Worm (Caenorhabditis elegans) whole organism, L1 larva: Measurements from ENCODE around the gene H01G02.3.

Source experiments
- C16A3.4 ChIP-seq: fragments of 150-350 bp; optimal IDR thresholded peaks from 2 replicates; lab custom pipeline; 2014; ENCODE audit warnings: missing biosample characterization, missing genetic modification characterization
- Y116A8C.19 ChIP-seq: sonication (generic microtip); optimal IDR thresholded peaks from 2 replicates; lab custom pipeline; 2016; ENCODE audit warnings: missing compliant biosample characterization, missing genetic modification characterization, borderline replicate concordance
- blmp-1 ChIP-seq: fragments of 150-350 bp; optimal IDR thresholded peaks from 2 replicates; lab custom pipeline; 2014; ENCODE audit warnings: missing biosample characterization, missing genetic modification characterization
- ceh-63 ChIP-seq: fragments of 200-800 bp; sonication (Bioruptor generic); optimal IDR thresholded peaks from 2 replicates; lab custom pipeline; 2018; ENCODE audit warnings: mild to moderate bottlenecking, missing genetic modification characterization, missing compliant biosample characterization
- ceh-8 ChIP-seq: fragments of 200-800 bp; sonication (Bioruptor generic); optimal IDR thresholded peaks from 2 replicates; lab custom pipeline; 2018; ENCODE audit warnings: mild to moderate bottlenecking, missing genetic modification characterization, moderate library complexity, missing compliant biosample characterization
- ceh-82 ChIP-seq, 3 experiments: fragments of 150-350 bp in 1 of 3; sonication (generic microtip) in 2 of 3; optimal IDR thresholded peaks; 2 replicates each; lab custom pipeline; 2014 to 2017; ENCODE audit warnings: missing biosample characterization in 3 of 3, missing genetic modification characterization in 3 of 3
- ceh-90 ChIP-seq: sonication (generic microtip); optimal IDR thresholded peaks from 2 replicates; lab custom pipeline; 2016; ENCODE audit warnings: missing genetic modification characterization, missing compliant biosample characterization
- dpl-1 ChIP-seq, 3 experiments: fragments of 150-350 bp in 2 of 3; sonication (generic microtip) in 1 of 3; optimal IDR thresholded peaks; 2 replicates each; lab custom pipeline; 2014 to 2017; ENCODE audit warnings: missing biosample characterization in 3 of 3, missing genetic modification characterization in 3 of 3, missing genetic modification reagents in 3 of 3
- dsc-1 ChIP-seq: sonication (generic microtip); optimal IDR thresholded peaks from 2 replicates; lab custom pipeline; 2016; ENCODE audit warnings: mild to moderate bottlenecking, missing genetic modification characterization, missing compliant biosample characterization
- efl-1 ChIP-seq, 4 experiments: fragments of 150-350 bp; optimal IDR thresholded peaks in 3 of 4; peaks in 1 of 4; 1 replicate in 1 of 4; 2 replicates in 3 of 4; lab custom pipeline; 2014; ENCODE audit warnings: missing biosample characterization in 2 of 4, missing genetic modification characterization in 2 of 4, missing genetic modification reagents in 2 of 4
- egl-13 ChIP-seq: sonication (generic microtip); optimal IDR thresholded peaks from 2 replicates; lab custom pipeline; 2016; ENCODE audit warnings: missing genotype, missing genetic modification reagents, missing genetic modification characterization, missing compliant biosample characterization
- egl-27 ChIP-seq, 2 experiments: fragments of 150-350 bp in 1 of 2; sonication (generic microtip); optimal IDR thresholded peaks; 3 replicates each; lab custom pipeline; 2017 to 2018; ENCODE audit warnings: missing biosample characterization in 2 of 2, missing genetic modification characterization in 2 of 2, missing genetic modification reagents in 2 of 2
- elt-3 ChIP-seq, 6 experiments: fragments of 150-350 bp in 1 of 6; sonication (generic microtip); optimal IDR thresholded peaks; 2 replicates each; lab custom pipeline; 2017 to 2018; ENCODE audit warnings: missing biosample characterization in 6 of 6, missing genetic modification characterization in 6 of 6, inconsistent platforms in 1 of 6
- fkh-4 ChIP-seq: sonication (generic microtip); optimal IDR thresholded peaks from 2 replicates; lab custom pipeline; 2016; ENCODE audit warnings: missing compliant biosample characterization, missing genetic modification characterization, borderline replicate concordance
- fkh-8 ChIP-seq: sonication (generic microtip); optimal IDR thresholded peaks from 2 replicates; lab custom pipeline; 2016; ENCODE audit warnings: mild to moderate bottlenecking, missing genetic modification characterization, missing compliant biosample characterization
- fos-1 ChIP-seq: fragments of 150-350 bp; optimal IDR thresholded peaks from 2 replicates; lab custom pipeline; 2014; ENCODE audit warnings: missing biosample characterization, missing genetic modification characterization
- grh-1 ChIP-seq: fragments of 200-800 bp; sonication (Bioruptor generic); IDR thresholded peaks from 2 replicates; pipeline ENCODE4 v1.3.6; 2022; ENCODE audit warnings: missing genetic modification reagents, missing genetic modification characterization, missing compliant biosample characterization
- hlh-17 ChIP-seq: fragments of 200-800 bp; sonication (Bioruptor generic); optimal IDR thresholded peaks from 2 replicates; lab custom pipeline; 2018; ENCODE audit warnings: missing genetic modification characterization, mild to moderate bottlenecking, missing compliant biosample characterization, moderate library complexity, borderline replicate concordance
- hlh-4 ChIP-seq: sonication (generic microtip); optimal IDR thresholded peaks from 2 replicates; lab custom pipeline; 2016; ENCODE audit warnings: mild to moderate bottlenecking, missing genetic modification characterization, missing compliant biosample characterization
- hpl-2 ChIP-seq: fragments of 150-350 bp; optimal IDR thresholded peaks from 2 replicates; lab custom pipeline; 2014; ENCODE audit warnings: missing biosample characterization, missing genetic modification reagents, missing genetic modification characterization
- isw-1 ChIP-seq: fragments of 200-800 bp; sonication (Bioruptor generic); IDR thresholded peaks from 2 replicates; pipeline ENCODE4 v1.3.6; 2022; ENCODE audit warnings: missing genetic modification characterization, missing compliant biosample characterization
- jun-1 ChIP-seq: fragments of 150-350 bp; optimal IDR thresholded peaks from 2 replicates; lab custom pipeline; 2014; ENCODE audit warnings: missing biosample characterization, missing genetic modification reagents, missing genetic modification characterization
- lin-14 ChIP-seq: fragments of 200-800 bp; sonication (Bioruptor generic); optimal IDR thresholded peaks from 2 replicates; lab custom pipeline; 2018; ENCODE audit warnings: mild to moderate bottlenecking, missing genetic modification characterization, moderate library complexity, missing compliant biosample characterization
- lir-3 ChIP-seq: sonication (generic microtip); optimal IDR thresholded peaks from 2 replicates; lab custom pipeline; 2016; ENCODE audit warnings: mild to moderate bottlenecking, missing genetic modification characterization, moderate library complexity, missing compliant biosample characterization; ENCODE audit not compliant: poor library complexity
- lsy-2 ChIP-seq, 2 experiments: fragments of 150-350 bp; optimal IDR thresholded peaks; 2 replicates each; lab custom pipeline; 2014; ENCODE audit warnings: missing biosample characterization in 2 of 2, missing genetic modification characterization in 2 of 2
- mdl-1 ChIP-seq, 2 experiments: fragments of 150-350 bp; optimal IDR thresholded peaks; 2 replicates each; lab custom pipeline; 2014 to 2017; ENCODE audit warnings: missing biosample characterization in 2 of 2, missing genetic modification characterization in 2 of 2, inconsistent platforms in 1 of 2
- mef-2 ChIP-seq: fragments of 150-350 bp; optimal IDR thresholded peaks from 2 replicates; lab custom pipeline; 2014; ENCODE audit warnings: missing biosample characterization, missing genetic modification characterization
- nhr-11 ChIP-seq: fragments of 150-350 bp; optimal IDR thresholded peaks from 2 replicates; lab custom pipeline; 2014; ENCODE audit warnings: missing biosample characterization, missing genetic modification characterization
- nhr-19 ChIP-seq: fragments of 200-800 bp; sonication (Bioruptor generic); conservative IDR thresholded peaks from 2 replicates; pipeline ENCODE4 v1.3.6; 2022; ENCODE audit warnings: missing genetic modification characterization, missing compliant biosample characterization
- nhr-20 ChIP-seq: sonication (generic microtip); optimal IDR thresholded peaks from 2 replicates; lab custom pipeline; 2016; ENCODE audit warnings: mild to moderate bottlenecking, missing genetic modification characterization, missing compliant biosample characterization
- nhr-237 ChIP-seq: fragments of 150-350 bp; optimal IDR thresholded peaks from 2 replicates; lab custom pipeline; 2014; ENCODE audit warnings: missing biosample characterization, missing genetic modification characterization
- nhr-71 ChIP-seq: sonication (generic microtip); optimal IDR thresholded peaks from 2 replicates; lab custom pipeline; 2016; ENCODE audit warnings: mild to moderate bottlenecking, missing genetic modification characterization, moderate library complexity, missing compliant biosample characterization
- nhr-77 ChIP-seq: fragments of 150-350 bp; optimal IDR thresholded peaks from 2 replicates; lab custom pipeline; 2014; ENCODE audit warnings: missing biosample characterization, missing genetic modification characterization
- nhr-84 ChIP-seq: sonication (generic microtip); optimal IDR thresholded peaks from 2 replicates; lab custom pipeline; 2017; ENCODE audit warnings: missing biosample characterization, missing genetic modification characterization
- nhr-85 ChIP-seq: sonication (generic microtip); peaks from one replicate; lab custom pipeline; 2016; ENCODE audit warnings: missing genetic modification characterization, inconsistent platforms, missing compliant biosample characterization
- pag-3 ChIP-seq: sonication (generic microtip); optimal IDR thresholded peaks from 2 replicates; lab custom pipeline; 2017; ENCODE audit warnings: missing genetic modification characterization, mild to moderate bottlenecking, missing compliant biosample characterization, antibody characterized with exemption, borderline replicate concordance; ENCODE audit not compliant: insufficient read depth
- pax-3 ChIP-seq: fragments of 200-800 bp; sonication (Bioruptor generic); optimal IDR thresholded peaks from 2 replicates; lab custom pipeline; 2018; ENCODE audit warnings: mild to moderate bottlenecking, missing genetic modification characterization, moderate library complexity, missing compliant biosample characterization
- pqm-1 ChIP-seq: sonication (generic microtip); optimal IDR thresholded peaks from 3 replicates; lab custom pipeline; 2017; ENCODE audit warnings: missing biosample characterization, missing genetic modification characterization
- rnt-1 ChIP-seq: sonication (generic microtip); optimal IDR thresholded peaks from 2 replicates; lab custom pipeline; 2016; ENCODE audit warnings: mild to moderate bottlenecking, missing genetic modification characterization, moderate library complexity, missing compliant biosample characterization
- skn-1 ChIP-seq: fragments of 150-350 bp; optimal IDR thresholded peaks from 2 replicates; lab custom pipeline; 2014; ENCODE audit warnings: missing biosample characterization, missing genetic modification characterization
- snpc-4 ChIP-seq: fragments of 150-350 bp; optimal IDR thresholded peaks from 2 replicates; lab custom pipeline; 2014; ENCODE audit warnings: missing biosample characterization, missing genetic modification characterization
- sox-4 ChIP-seq: sonication (generic microtip); optimal IDR thresholded peaks from 2 replicates; lab custom pipeline; 2016; ENCODE audit warnings: missing genetic modification characterization, missing compliant biosample characterization
- sptf-1 ChIP-seq: fragments of 150-350 bp; optimal IDR thresholded peaks from 2 replicates; lab custom pipeline; 2014; ENCODE audit warnings: missing biosample characterization, missing genetic modification characterization
- tbx-2 ChIP-seq: sonication (generic microtip); optimal IDR thresholded peaks from 2 replicates; lab custom pipeline; 2016; ENCODE audit warnings: missing genetic modification characterization, missing compliant biosample characterization
- tlp-1 ChIP-seq: fragments of 150-350 bp; optimal IDR thresholded peaks from 2 replicates; lab custom pipeline; 2014; ENCODE audit warnings: missing biosample characterization, missing genetic modification characterization
- unc-130 ChIP-seq: fragments of 150-350 bp; optimal IDR thresholded peaks from 2 replicates; lab custom pipeline; 2017; ENCODE audit warnings: missing biosample characterization, missing genetic modification characterization, inconsistent platforms
- unc-30 ChIP-seq: sonication (generic microtip); optimal IDR thresholded peaks from 2 replicates; lab custom pipeline; 2017; ENCODE audit warnings: missing biosample characterization, missing genetic modification characterization
- vab-15 ChIP-seq: sonication (generic microtip); optimal IDR thresholded peaks from 2 replicates; lab custom pipeline; 2017; ENCODE audit warnings: missing genotype, mild to moderate bottlenecking, missing genetic modification characterization, missing compliant biosample characterization
- xbp-1 ChIP-seq: sonication (generic microtip); optimal IDR thresholded peaks from 2 replicates; lab custom pipeline; 2016; ENCODE audit warnings: missing genetic modification characterization, missing compliant biosample characterization
- zag-1 ChIP-seq: fragments of 150-350 bp; optimal IDR thresholded peaks from 2 replicates; lab custom pipeline; 2014; ENCODE audit warnings: missing biosample characterization, missing genetic modification characterization

Gene H01G02.3

ce11 chrIV:11809708-11810114, 17.3 kb upstream of the H01G02.3 start (continued):
- TF ChIP-seq efl-1 (optimal IDR thresholded peaks at IDR 0.05; lab: Kevin White, UChicago) (peak; percentile 65 to 78), efl-1 (GFP tag; optimal IDR thresholded peaks at IDR 0.05 in 1 of 2; lab: Kevin White, UChicago) (peak in 1 of 2 experiments; percentile 31), C16A3.4 (tag; lab: Kevin White, UChicago) (peak; percentile 60), mdl-1 (tag; optimal IDR thresholded peaks at IDR 0.05; lab: Kevin White, UChicago) (peak in 1 of 2 experiments; percentile 40), dpl-1 (GFP tag; optimal IDR thresholded peaks at IDR 0.05; lab: Kevin White, UChicago) (peak; percentile 27 to 49 (median 46)), ceh-90 (tag; lab: Kevin White, UChicago) (no peak), rnt-1 (tag; lab: Kevin White, UChicago) (peak; percentile 39), fkh-4 (tag; lab: Kevin White, UChicago) (no peak), nhr-84 (no peak), fos-1 (tag; lab: Kevin White, UChicago) (peak; percentile 66), vab-15 (tag; lab: Kevin White, UChicago) (no peak), nhr-19 (GFP tag; lab: Robert Waterston, UW) (peak; percentile 65), sox-4 (tag; lab: Kevin White, UChicago) (peak; percentile 30), Y116A8C.19 (tag; lab: Kevin White, UChicago) (no peak), lir-3 (peak; percentile 50), lsy-2 (tag; optimal IDR thresholded peaks at IDR 0.05; lab: Kevin White, UChicago) (peak; percentile 77 to 87), xbp-1 (peak; percentile 55), snpc-4 (peak; percentile 36), unc-30 (tag; lab: Kevin White, UChicago) (no peak), ceh-82 (tag; optimal IDR thresholded peaks at IDR 0.05; lab: Kevin White, UChicago) (peak; percentile 4 to 62 (median 56)), elt-3 (tag; optimal IDR thresholded peaks at IDR 0.05; lab: Kevin White, UChicago) (peak in 2 of 6 experiments; percentile 10 to 37), mef-2 (tag; lab: Kevin White, UChicago) (no peak), hlh-4 (tag; lab: Kevin White, UChicago) (no peak), nhr-77 (tag; lab: Kevin White, UChicago) (peak; percentile 73), ceh-8 (GFP tag; lab: Kevin White, UChicago) (peak; percentile 20), zag-1 (tag; lab: Kevin White, UChicago) (peak; percentile 76), nhr-11 (tag; lab: Kevin White, UChicago) (peak; percentile 14), jun-1 (tag; lab: Kevin White, UChicago) (peak; percentile 42), egl-13 (peak; percentile 46), tbx-2 (tag; lab: Kevin White, UChicago) (peak; percentile 75), pag-3 (tag; lab: Kevin White, UChicago) (no peak), unc-130 (peak; percentile 67), nhr-71 (tag; lab: Kevin White, UChicago) (peak; percentile 91), egl-27 (tag; optimal IDR thresholded peaks at IDR 0.05; lab: Kevin White, UChicago) (peak in 1 of 2 experiments; percentile 83), pqm-1 (tag; lab: Kevin White, UChicago) (no peak), blmp-1 (tag; lab: Kevin White, UChicago) (peak; percentile 92), ceh-63 (no peak), skn-1 (peak; percentile 28), dsc-1 (tag; lab: Kevin White, UChicago) (peak; percentile 66), sptf-1 (tag; lab: Kevin White, UChicago) (no peak), pax-3 (tag; lab: Kevin White, UChicago) (no peak)

ce11 chrIV:11809047-11809446, 16.7 kb upstream of the H01G02.3 start:
- no peak for TF ChIP-seq nhr-237 (tag; lab: Kevin White, UChicago)
- peak; percentile 7 for TF ChIP-seq lin-14
- TF ChIP-seq sptf-1 (tag; lab: Kevin White, UChicago): no peak
- TF ChIP-seq efl-1 (optimal IDR thresholded peaks at IDR 0.05; lab: Kevin White, UChicago): no peak
- TF ChIP-seq efl-1 (GFP tag; optimal IDR thresholded peaks at IDR 0.05 in 1 of 2; lab: Kevin White, UChicago): no peak
- TF ChIP-seq nhr-20: peak; percentile 49
- TF ChIP-seq grh-1 (GFP tag; lab: Robert Waterston, UW): no peak
- no peak for TF ChIP-seq lir-3
- peak; percentile 69 for TF ChIP-seq blmp-1 (tag; lab: Kevin White, UChicago)
- peak in 5 of 6 experiments; percentile 27 to 66 (median 53) for TF ChIP-seq elt-3 (tag; optimal IDR thresholded peaks at IDR 0.05; lab: Kevin White, UChicago)
- TF ChIP-seq hlh-17: no peak
- TF ChIP-seq tlp-1 (tag; lab: Kevin White, UChicago): no peak
- TF ChIP-seq fkh-8: no peak
- TF ChIP-seq pqm-1 (tag; lab: Kevin White, UChicago): no peak
- no peak for TF ChIP-seq egl-27 (tag; optimal IDR thresholded peaks at IDR 0.05; lab: Kevin White, UChicago)
- TF ChIP-seq pag-3 (tag; lab: Kevin White, UChicago): no peak
- no peak for TF ChIP-seq hpl-2 (GFP tag; lab: Kevin White, UChicago)
- no peak for TF ChIP-seq isw-1 (GFP tag; lab: Robert Waterston, UW)
- peak in 1 of 2 experiments; percentile 23 for TF ChIP-seq lsy-2 (tag; optimal IDR thresholded peaks at IDR 0.05; lab: Kevin White, UChicago)
- TF ChIP-seq nhr-85 (tag; lab: Kevin White, UChicago): peak; percentile 62
- no peak for TF ChIP-seq vab-15 (tag; lab: Kevin White, UChicago)
